Fruit fly (Drosophila melanogaster) whole organism, embryonic: ENCODE measurements around the gene CG5762.
A peak's percentile ranks its signal among the peaks of the same experiment; 100 is the strongest.

Experiments used
- Adf1 ChIP-seq: fragments of 200-800 bp; sonication (Bioruptor generic); IDR thresholded peaks from 2 replicates; pipeline ENCODE4 v1.3.6; 2022; ENCODE audit warnings: missing biosample characterization, missing genetic modification characterization
- CG10274 ChIP-seq: fragments of 200-800 bp; sonication (Bioruptor generic); optimal IDR thresholded peaks from 3 replicates; lab custom pipeline; 2017; ENCODE audit warnings: missing biosample characterization, mild to moderate bottlenecking, missing genetic modification characterization
- CG11456 ChIP-seq: fragments of 200-800 bp; sonication (Bioruptor generic); IDR thresholded peaks from 3 replicates; pipeline ENCODE4 v1.3.6; 2022; ENCODE audit warnings: missing biosample characterization, missing genetic modification characterization
- CG11723 ChIP-seq: fragments of 200-800 bp; sonication (Bioruptor generic); optimal IDR thresholded peaks from 2 replicates; lab custom pipeline; 2017; ENCODE audit warnings: missing biosample characterization, mild to moderate bottlenecking, missing genetic modification characterization
- CG12155 ChIP-seq: fragments of 200-800 bp; sonication (Bioruptor generic); optimal IDR thresholded peaks from 3 replicates; lab custom pipeline; 2016; ENCODE audit warnings: missing biosample characterization, missing genetic modification characterization
- CG13287 ChIP-seq: fragments of 200-800 bp; sonication (Bioruptor generic); IDR thresholded peaks from 2 replicates; pipeline ENCODE4 v1.3.6; 2022; ENCODE audit warnings: missing biosample characterization, missing genetic modification characterization; ENCODE audit not compliant: partially characterized antibody
- CG13296 ChIP-seq: fragments of 200-800 bp; sonication (Bioruptor generic); optimal IDR thresholded peaks from 3 replicates; lab custom pipeline; 2018; ENCODE audit warnings: missing biosample characterization, mild to moderate bottlenecking, missing genetic modification characterization
- CG14710 ChIP-seq: fragments of 200-800 bp; sonication (Bioruptor generic); optimal IDR thresholded peaks from 3 replicates; lab custom pipeline; 2019; ENCODE audit warnings: missing biosample characterization, mild to moderate bottlenecking, missing genetic modification characterization, moderate library complexity
- CG17912 ChIP-seq: fragments of 200-800 bp; sonication (Bioruptor generic); optimal IDR thresholded peaks from 2 replicates; lab custom pipeline; 2018; ENCODE audit warnings: missing biosample characterization, mild to moderate bottlenecking, missing genetic modification characterization
- CG2202 ChIP-seq: fragments of 200-800 bp; sonication (Bioruptor generic); optimal IDR thresholded peaks from 2 replicates; lab custom pipeline; 2018; ENCODE audit warnings: missing biosample characterization, mild to moderate bottlenecking, missing genetic modification characterization
- CG3163 ChIP-seq: fragments of 200-800 bp; sonication (Bioruptor generic); optimal IDR thresholded peaks from 3 replicates; lab custom pipeline; 2016; ENCODE audit warnings: missing biosample characterization, missing genetic modification characterization
- CG4820 ChIP-seq: fragments of 200-800 bp; sonication (Bioruptor generic); optimal IDR thresholded peaks from 3 replicates; lab custom pipeline; 2016; ENCODE audit warnings: missing biosample characterization, missing genetic modification characterization
- CG5180 ChIP-seq: fragments of 200-800 bp; sonication (Bioruptor generic); optimal IDR thresholded peaks from 3 replicates; lab custom pipeline; 2017; ENCODE audit warnings: missing biosample characterization, missing genetic modification characterization, mild to moderate bottlenecking, moderate library complexity, missing genetic modification reagents
- CG6254 ChIP-seq: fragments of 200-800 bp; sonication (Bioruptor generic); optimal IDR thresholded peaks from 3 replicates; lab custom pipeline; 2017; ENCODE audit warnings: mild to moderate bottlenecking, missing biosample characterization, missing genetic modification reagents, missing genetic modification characterization
- CG6689 ChIP-seq: fragments of 200-800 bp; sonication (Bioruptor generic); IDR thresholded peaks from 2 replicates; pipeline ENCODE4 v1.3.6; 2022; ENCODE audit warnings: missing biosample characterization, missing genetic modification characterization
- CG6854 ChIP-seq: fragments of 200-800 bp; sonication (Bioruptor generic); optimal IDR thresholded peaks from 3 replicates; lab custom pipeline; 2017; ENCODE audit warnings: missing biosample characterization, mild to moderate bottlenecking, missing genetic modification characterization
- CG7987 ChIP-seq: fragments of 200-800 bp; sonication (Bioruptor generic); optimal IDR thresholded peaks from 2 replicates; lab custom pipeline; 2018; ENCODE audit warnings: missing biosample characterization, mild to moderate bottlenecking, missing genetic modification characterization, moderate library complexity
- CG9215 ChIP-seq: fragments of 200-800 bp; sonication (Bioruptor generic); IDR thresholded peaks from 2 replicates; pipeline ENCODE4 v1.3.6; 2022; ENCODE audit warnings: missing biosample characterization, missing genetic modification characterization
- Camta ChIP-seq: fragments of 200-800 bp; sonication (Bioruptor generic); optimal IDR thresholded peaks from 2 replicates; lab custom pipeline; 2016; ENCODE audit warnings: missing biosample characterization, missing genetic modification characterization
- Dad ChIP-seq: fragments of 200-800 bp; sonication (Bioruptor generic); optimal IDR thresholded peaks from 3 replicates; lab custom pipeline; 2016; ENCODE audit warnings: missing biosample characterization, missing genetic modification characterization
- Fer1 ChIP-seq: fragments of 200-800 bp; sonication (Bioruptor generic); optimal IDR thresholded peaks from 2 replicates; lab custom pipeline; 2017; ENCODE audit warnings: missing biosample characterization, mild to moderate bottlenecking, missing genetic modification characterization
- HmgD ChIP-seq: fragments of 200-800 bp; sonication (Bioruptor generic); optimal IDR thresholded peaks from 3 replicates; lab custom pipeline; 2016; ENCODE audit warnings: missing biosample characterization, missing genetic modification characterization
- Hr51 ChIP-seq, 2 experiments: fragments of 200-800 bp; sonication (Bioruptor generic); optimal IDR thresholded peaks; 2 replicates in 1 of 2; 3 replicates in 1 of 2; lab custom pipeline; 2016 to 2018; ENCODE audit warnings: missing biosample characterization in 2 of 2, missing genetic modification characterization in 2 of 2, mild to moderate bottlenecking in 1 of 2, moderate library complexity in 1 of 2
- Kr ChIP-seq: fragments of 200-800 bp; sonication (Bioruptor generic); optimal IDR thresholded peaks from 2 replicates; lab custom pipeline; 2017; ENCODE audit warnings: missing biosample characterization, mild to moderate bottlenecking, missing genetic modification characterization
- Med ChIP-seq: fragments of 200-800 bp; sonication (Bioruptor generic); peaks from one replicate; lab custom pipeline; 2016; ENCODE audit warnings: missing biosample characterization, missing genetic modification characterization, mild to moderate bottlenecking, inconsistent platforms, moderate library complexity
- Meics ChIP-seq: fragments of 200-800 bp; sonication (Bioruptor generic); optimal IDR thresholded peaks from 2 replicates; lab custom pipeline; 2017; ENCODE audit warnings: missing biosample characterization, mild to moderate bottlenecking, missing genetic modification characterization
- NFAT ChIP-seq: fragments of 200-800 bp; sonication (Bioruptor generic); IDR thresholded peaks from 2 replicates; pipeline ENCODE4 v1.3.6; 2022; ENCODE audit warnings: missing biosample characterization, missing genetic modification characterization
- Ptx1 ChIP-seq: fragments of 200-800 bp; sonication (Bioruptor generic); IDR thresholded peaks from 2 replicates; pipeline ENCODE4 v1.3.6; 2022; ENCODE audit warnings: missing biosample characterization, missing genetic modification characterization
- Rfx ChIP-seq: fragments of 200-800 bp; sonication (Bioruptor generic); IDR thresholded peaks from 2 replicates; pipeline ENCODE4 v1.3.6; 2022; ENCODE audit warnings: missing biosample characterization, missing genetic modification characterization
- ac ChIP-seq: fragments of 200-800 bp; sonication (Bioruptor generic); optimal IDR thresholded peaks from 3 replicates; lab custom pipeline; 2017; ENCODE audit warnings: missing biosample characterization, mild to moderate bottlenecking, missing genetic modification characterization
- amos ChIP-seq: fragments of 200-800 bp; sonication (Bioruptor generic); IDR thresholded peaks from 2 replicates; pipeline ENCODE4 v1.3.6; 2022; ENCODE audit warnings: missing biosample characterization, missing genetic modification characterization; ENCODE audit not compliant: partially characterized antibody
- aop ChIP-seq: fragments of 200-800 bp; sonication (Bioruptor generic); IDR thresholded peaks from 2 replicates; pipeline ENCODE4 v1.3.6; 2022; ENCODE audit warnings: missing biosample characterization, missing genetic modification characterization
- ara ChIP-seq: fragments of 200-800 bp; sonication (Bioruptor generic); IDR thresholded peaks from 2 replicates; pipeline ENCODE4 v1.3.6; 2022; ENCODE audit warnings: missing biosample characterization, missing genetic modification characterization
- bowl ChIP-seq: fragments of 200-800 bp; sonication (Bioruptor generic); IDR thresholded peaks from 2 replicates; pipeline ENCODE4 v1.3.6; 2022; ENCODE audit warnings: missing biosample characterization, missing genetic modification characterization
- btn ChIP-seq: fragments of 200-800 bp; sonication (Bioruptor generic); optimal IDR thresholded peaks from 2 replicates; lab custom pipeline; 2016; ENCODE audit warnings: missing biosample characterization, missing genetic modification characterization
- cas ChIP-seq: fragments of 200-800 bp; sonication (Bioruptor generic); IDR thresholded peaks from 2 replicates; pipeline ENCODE4 v1.3.6; 2022; ENCODE audit warnings: missing biosample characterization, missing genetic modification characterization
- caup ChIP-seq: fragments of 200-800 bp; sonication (Bioruptor generic); optimal IDR thresholded peaks from 3 replicates; lab custom pipeline; 2017; ENCODE audit warnings: missing biosample characterization, mild to moderate bottlenecking, missing genetic modification characterization, moderate library complexity; ENCODE audit not compliant: severe bottlenecking
- danr ChIP-seq: fragments of 200-800 bp; sonication (Bioruptor generic); IDR thresholded peaks from 2 replicates; pipeline ENCODE4 v1.3.6; 2022; ENCODE audit warnings: missing biosample characterization, missing genetic modification characterization
- esg ChIP-seq: fragments of 200-800 bp; sonication (Bioruptor generic); conservative IDR thresholded peaks from 2 replicates; pipeline ENCODE4 v1.3.6; 2022; ENCODE audit warnings: missing biosample characterization, missing genetic modification characterization
- eyg ChIP-seq: fragments of 200-800 bp; sonication (Bioruptor generic); optimal IDR thresholded peaks from 3 replicates; lab custom pipeline; 2016; ENCODE audit warnings: missing biosample characterization, missing genetic modification characterization
- gce ChIP-seq: fragments of 200-800 bp; sonication (Bioruptor generic); IDR thresholded peaks from 3 replicates; pipeline ENCODE4 v1.3.6; 2022; ENCODE audit warnings: missing biosample characterization, missing genetic modification characterization
- jigr1 ChIP-seq: fragments of 200-800 bp; sonication (Bioruptor generic); IDR thresholded peaks from 3 replicates; pipeline ENCODE4 v1.3.6; 2022; ENCODE audit warnings: missing biosample characterization, missing genetic modification characterization
- klu ChIP-seq: fragments of 200-800 bp; sonication (Bioruptor generic); IDR thresholded peaks from 2 replicates; pipeline ENCODE4 v1.3.6; 2022; ENCODE audit warnings: missing biosample characterization, missing genetic modification characterization
- lmd ChIP-seq: fragments of 200-800 bp; sonication (Bioruptor generic); IDR thresholded peaks from 2 replicates; pipeline ENCODE4 v1.3.6; 2022; ENCODE audit warnings: missing biosample characterization, missing genetic modification characterization
- otp ChIP-seq: fragments of 200-800 bp; sonication (Bioruptor generic); IDR thresholded peaks from 3 replicates; pipeline ENCODE4, ENCODE4 v1.3.6; 2022; ENCODE audit warnings: missing biosample characterization, missing genetic modification characterization
- slbo ChIP-seq: fragments of 200-800 bp; sonication (Bioruptor generic); IDR thresholded peaks from 2 replicates; pipeline ENCODE4 v1.3.6; 2022; ENCODE audit warnings: missing biosample characterization, missing genetic modification characterization
- slou ChIP-seq: fragments of 200-800 bp; sonication (Bioruptor generic); optimal IDR thresholded peaks from 3 replicates; lab custom pipeline; 2016; ENCODE audit warnings: missing biosample characterization, missing genetic modification characterization
- toy ChIP-seq: fragments of 200-800 bp; sonication (Bioruptor generic); IDR thresholded peaks from 2 replicates; pipeline ENCODE4 v1.3.6; 2022; ENCODE audit warnings: missing biosample characterization, missing genetic modification characterization
- tx ChIP-seq: fragments of 200-800 bp; sonication (Bioruptor generic); optimal IDR thresholded peaks from 2 replicates; lab custom pipeline; 2016; ENCODE audit warnings: missing biosample characterization, missing genetic modification characterization
- unc-4 ChIP-seq: fragments of 200-800 bp; sonication (Bioruptor generic); IDR thresholded peaks from 2 replicates; pipeline ENCODE4 v1.3.6; 2022; ENCODE audit warnings: missing biosample characterization, missing genetic modification characterization; ENCODE audit not compliant: partially characterized antibody

CG5762 gene

dm6 chr3R:24333182-24333808 lies 28.2 kb downstream of the CG5762 start, which contains the start of the genes Rrp5 and Dis3 (continued):
- TF ChIP-seq jigr1 (GFP tag; lab: Robert Waterston, UW) (no peak), CG2202 (no peak), lmd (GFP tag; lab: Robert Waterston, UW) (peak; percentile 56), amos (GFP tag; lab: Robert Waterston, UW) (peak; percentile 58), ac (GFP tag; lab: Kevin White, UChicago) (no peak), CG17912 (GFP tag; lab: Kevin White, UChicago) (peak; percentile 13), Dad (peak; percentile 19), Fer1 (GFP tag; lab: Kevin White, UChicago) (no peak), btn (no peak), aop (GFP tag; lab: Robert Waterston, UW) (no peak), Meics (GFP tag; lab: Kevin White, UChicago) (no peak), esg (GFP tag; lab: Robert Waterston, UW) (no peak), CG3163 (GFP tag; lab: Kevin White, UChicago) (peak; percentile 14), CG11456 (GFP tag; lab: Robert Waterston, UW) (peak; percentile 74; the same call in 2 of the 3 replicates), tx (GFP tag; lab: Kevin White, UChicago) (peak; percentile 17), NFAT (GFP tag; lab: Robert Waterston, UW) (peak; percentile 79), eyg (GFP tag; lab: Kevin White, UChicago) (no peak), CG9215 (GFP tag; lab: Robert Waterston, UW) (peak; percentile 33), gce (GFP tag; lab: Robert Waterston, UW) (no peak), caup (GFP tag; lab: Kevin White, UChicago) (no peak), Rfx (GFP tag; lab: Robert Waterston, UW) (peak; percentile 73), cas (GFP tag; lab: Robert Waterston, UW) (peak; percentile 30; the same call in 1 of the 2 replicates), CG4820 (GFP tag; lab: Kevin White, UChicago) (no peak), CG6254 (peak; percentile 98), CG6854 (GFP tag; lab: Kevin White, UChicago) (no peak), slbo (GFP tag; lab: Robert Waterston, UW) (peak; percentile 80), bowl (no peak), CG12155 (GFP tag; lab: Kevin White, UChicago) (peak; percentile 22), CG5180 (GFP tag; lab: Kevin White, UChicago) (no peak), CG11723 (GFP tag; lab: Kevin White, UChicago) (no peak), Kr (GFP tag; lab: Kevin White, UChicago) (no peak), Adf1 (GFP tag; lab: Robert Waterston, UW) (peak; percentile 50), Camta (GFP tag; lab: Kevin White, UChicago) (no peak), CG14710 (no peak), CG13287 (GFP tag; lab: Robert Waterston, UW) (peak; percentile 64; the same call in 1 of the 2 replicates), CG13296 (no peak), danr (no peak), unc-4 (peak; percentile 39; the same call in 1 of the 2 replicates), CG10274 (GFP tag; lab: Kevin White, UChicago) (no peak), otp (GFP tag; lab: Robert Waterston, UW) (no peak), klu (GFP tag; lab: Robert Waterston, UW) (no peak), CG6689 (GFP tag; lab: Robert Waterston, UW) (no peak), toy (GFP tag; lab: Robert Waterston, UW) (0 out of 2 replicates have a peak, but pooled peaks have one; percentile 10), ara (0 out of 2 replicates have a peak, but pooled peaks have one; percentile 50), Med (GFP tag; lab: Kevin White, UChicago) (peak; percentile 92), Hr51 (GFP tag; optimal IDR thresholded peaks at IDR 0.05; lab: Kevin White, UChicago) (peak in 1 of 2 experiments; percentile 22), HmgD (GFP tag; lab: Kevin White, UChicago) (peak; percentile 91), CG7987 (GFP tag; lab: Kevin White, UChicago) (peak; percentile 26), Ptx1 (GFP tag; lab: Robert Waterston, UW) (peak; percentile 45; the same call in 1 of the 2 replicates), slou (GFP tag; lab: Kevin White, UChicago) (no peak)
